Fruit fly (Drosophila melanogaster): Measurements from ENCODE around the gene CG5895.

CG5895 gene

DNA sequence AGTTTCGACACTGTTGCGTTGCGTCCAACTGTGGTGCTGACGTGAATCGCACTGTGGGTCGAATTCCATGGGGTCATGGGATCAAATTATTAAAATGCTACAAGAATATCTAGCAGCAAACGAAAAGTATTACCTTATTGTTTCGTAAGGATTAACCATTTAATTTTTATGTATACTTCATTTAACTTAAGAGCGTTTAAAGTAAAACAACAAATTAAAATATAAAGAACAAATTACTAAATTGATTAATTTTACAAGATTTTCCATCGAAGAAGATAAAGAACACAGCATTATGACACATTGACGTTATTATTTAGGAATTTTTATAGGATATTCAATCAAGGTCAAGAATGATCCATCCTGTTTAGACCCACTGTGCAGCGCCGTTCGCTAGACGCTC lies 18.8 kb downstream of the CG5895 start (continued):
- TF ChIP-seq eyg (GFP tag; optimal IDR thresholded peaks at IDR 0.05) = no peak
- no peak for TF ChIP-seq shn (GFP tag; optimal IDR thresholded peaks at IDR 0.05)
- TF ChIP-seq HLH54F (GFP tag; optimal IDR thresholded peaks at IDR 0.05) = no peak
- TF ChIP-seq CG11695 (GFP tag; IDR thresholded peaks at IDR 0.05) = peak; percentile 64
- TF ChIP-seq CG16815 (GFP tag; optimal IDR thresholded peaks at IDR 0.05) = no peak
- no peak for TF ChIP-seq insv (GFP tag; optimal IDR thresholded peaks at IDR 0.05)
- TF ChIP-seq emc (GFP tag; optimal IDR thresholded peaks at IDR 0.05) = no peak
- TF ChIP-seq sr (GFP tag; IDR thresholded peaks at IDR 0.05) = no peak
- no peak for TF ChIP-seq mld (GFP tag; IDR thresholded peaks at IDR 0.05; ENCODE audit: partially characterized antibody)
- TF ChIP-seq kah (GFP tag; optimal IDR thresholded peaks at IDR 0.05) = peak; percentile 9
- no peak for TF ChIP-seq vfl (GFP tag; optimal IDR thresholded peaks at IDR 0.05)
- peak; percentile 37 for TF ChIP-seq Fer1 (GFP tag; optimal IDR thresholded peaks at IDR 0.05)
- no peak for TF ChIP-seq pum (GFP tag; optimal IDR thresholded peaks at IDR 0.05)
- TF ChIP-seq prd (optimal IDR thresholded peaks at IDR 0.05) = no peak
- peak; percentile 51 for TF ChIP-seq prd (GFP tag; IDR thresholded peaks at IDR 0.05)
- TF ChIP-seq B-H2 (GFP tag; optimal IDR thresholded peaks at IDR 0.05) = no peak
- TF ChIP-seq aop (GFP tag; IDR thresholded peaks at IDR 0.05) = no peak
- peak; percentile 13 for TF ChIP-seq CG4820 (GFP tag; optimal IDR thresholded peaks at IDR 0.05)
- TF ChIP-seq sna (GFP tag; IDR thresholded peaks at IDR 0.05; ENCODE audit: partially characterized antibody) = no peak
- no peak for TF ChIP-seq B-H1 (GFP tag; IDR thresholded peaks at IDR 0.05)
- no peak for TF ChIP-seq btn (GFP tag; optimal IDR thresholded peaks at IDR 0.05)
- TF ChIP-seq Ravus (GFP tag; IDR thresholded peaks at IDR 0.05) = no peak
- TF ChIP-seq CG1529 (GFP tag; optimal IDR thresholded peaks at IDR 0.05) = peak; percentile 34
- TF ChIP-seq danr (GFP tag; IDR thresholded peaks at IDR 0.05) = 0 out of 2 replicates have a peak, but pooled peaks have one; percentile 11
- no peak for TF ChIP-seq oc (tag; optimal IDR thresholded peaks at IDR 0.05)
- TF ChIP-seq ac (GFP tag; optimal IDR thresholded peaks at IDR 0.05) = no peak
- TF ChIP-seq rib (GFP tag; IDR thresholded peaks at IDR 0.05) = no peak
- TF ChIP-seq Fer3 (tag; optimal IDR thresholded peaks at IDR 0.05) = peak; percentile 31
- TF ChIP-seq scrt (GFP tag; optimal IDR thresholded peaks at IDR 0.05) = no peak
- TF ChIP-seq CG31224 (GFP tag; IDR thresholded peaks at IDR 0.05) = 0 out of 2 replicates have a peak, but pooled peaks have one; percentile 11
- peak; percentile 38 for TF ChIP-seq CG10267 (tag; optimal IDR thresholded peaks at IDR 0.05)
- TF ChIP-seq ham (GFP tag; IDR thresholded peaks at IDR 0.05) = no peak
- TF ChIP-seq Hey (tag; optimal IDR thresholded peaks at IDR 0.05) = no peak
- no peak for TF ChIP-seq zf30C (GFP tag; optimal IDR thresholded peaks at IDR 0.05)
- no peak for TF ChIP-seq stwl (tag; optimal IDR thresholded peaks at IDR 0.05)
- no peak for TF ChIP-seq chinmo (GFP tag; IDR thresholded peaks at IDR 0.05; ENCODE audit: partially characterized antibody)
- TF ChIP-seq mam (GFP tag; optimal IDR thresholded peaks at IDR 0.05) = no peak
- TF ChIP-seq slou (GFP tag; optimal IDR thresholded peaks at IDR 0.05) = no peak
- no peak for TF ChIP-seq CG43689 (GFP tag; IDR thresholded peaks at IDR 0.05)
- 0 out of 3 replicates have a peak, but pooled peaks have one; percentile 53 for TF ChIP-seq ci (GFP tag; IDR thresholded peaks at IDR 0.05)
- TF ChIP-seq Dll (GFP tag; IDR thresholded peaks at IDR 0.05; ENCODE audit: partially characterized antibody) = no peak
- TF ChIP-seq peb (GFP tag; IDR thresholded peaks at IDR 0.05) = no peak
- peak; percentile 72 for TF ChIP-seq Sox102F (GFP tag; optimal IDR thresholded peaks at IDR 0.05)
- no peak for TF ChIP-seq CG8290 (GFP tag; optimal IDR thresholded peaks at IDR 0.05)
- TF ChIP-seq CG8290 (tag; optimal IDR thresholded peaks at IDR 0.05) = no peak
- no peak for TF ChIP-seq hbn (GFP tag; IDR thresholded peaks at IDR 0.05; ENCODE audit: partially characterized antibody)
- no peak for TF ChIP-seq CG5953 (GFP tag; IDR thresholded peaks at IDR 0.05)
- peak; percentile 45 for TF ChIP-seq lab (GFP tag; optimal IDR thresholded peaks at IDR 0.05)
- TF ChIP-seq unc-4 (GFP tag; IDR thresholded peaks at IDR 0.05; ENCODE audit: partially characterized antibody) = no peak
- TF ChIP-seq CG4707 (GFP tag; optimal IDR thresholded peaks at IDR 0.05) = no peak
- peak; percentile 53 for TF ChIP-seq gcm (GFP tag; optimal IDR thresholded peaks at IDR 0.05)
- TF ChIP-seq Hmr (GFP tag; optimal IDR thresholded peaks at IDR 0.05) = peak; percentile 48
